Worm (Caenorhabditis elegans): ENCODE measurements around the gene C03G6.21.
"Not testable (repeated sequence)": the region's sequence is repeated elsewhere in the genome, so short reads cannot be mapped to it uniquely, and the experiment has no call there.

Gene C03G6.21

DNA sequence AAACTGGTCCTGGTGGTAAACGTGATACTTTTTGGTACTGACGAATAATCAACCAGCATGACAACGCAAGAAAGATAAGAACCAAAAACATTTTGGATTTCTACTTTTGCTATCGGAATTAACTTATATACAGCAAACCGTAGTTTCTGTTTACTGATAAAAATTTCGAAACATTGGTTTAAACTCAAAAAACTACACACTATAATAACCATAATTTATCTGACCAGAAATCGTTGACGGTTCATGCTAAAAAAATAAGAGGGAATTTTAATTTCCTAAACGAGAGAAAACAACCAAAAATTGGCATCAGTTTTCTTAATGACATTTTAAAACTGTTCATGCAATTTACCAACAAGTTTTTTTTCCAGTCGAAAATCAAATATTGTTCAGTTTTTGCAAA, 5.1 kb upstream of the C03G6.21 start, which contains the start of gene cyp-35A1:
TSS of gene cyp-35A1 (minus strand) at position 101 of the 400 bp plus-strand sequence.
- TF ChIP-seq unc-62 (GFP tag; optimal IDR thresholded peaks at IDR 0.05): no peak

DNA sequence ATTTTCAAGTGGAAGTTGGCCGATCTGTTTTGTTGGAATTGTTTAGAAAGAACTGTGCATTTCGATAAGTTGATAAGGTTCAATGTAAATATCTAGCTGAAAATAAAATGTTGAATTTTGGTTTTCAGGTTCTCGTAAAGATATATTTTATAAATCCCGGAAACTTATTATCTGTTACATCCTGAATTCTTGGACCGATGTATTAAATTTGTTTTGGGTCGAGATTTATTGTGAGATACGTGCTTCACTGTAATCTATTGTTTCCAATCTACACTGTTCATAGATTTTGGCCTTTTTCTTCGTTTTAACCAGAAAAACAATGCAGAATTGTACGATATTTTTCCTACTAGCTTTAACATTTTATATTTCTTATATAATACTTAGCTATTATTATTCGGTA, 548 bp upstream of the C03G6.21 start, which contains the start of gene C03G6.6:
TSS of gene C03G6.6 (plus strand) at position 301 of the 400 bp plus-strand sequence.
- TF ChIP-seq unc-62 (GFP tag; optimal IDR thresholded peaks at IDR 0.05): no peak

DNA sequence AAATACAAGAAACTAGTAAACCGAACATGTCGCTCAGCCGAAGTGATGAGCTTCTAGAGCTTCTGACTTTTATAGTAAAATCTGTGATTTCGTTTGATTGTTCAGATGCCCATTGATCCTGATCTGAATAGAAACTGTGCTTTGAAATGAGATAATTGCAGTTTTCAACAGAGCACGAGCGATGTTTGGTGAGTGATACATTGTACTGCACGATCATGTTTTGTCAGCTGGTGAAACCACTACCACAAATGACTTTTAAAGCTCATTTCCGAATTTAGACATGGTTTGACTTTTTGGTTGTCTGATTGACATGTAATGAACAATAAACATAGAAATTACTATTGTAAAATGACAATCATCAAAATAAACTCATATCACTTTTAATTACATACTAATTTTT, 1.1 kb downstream of the C03G6.21 start, which contains the start of gene tag-293:
TSS of gene tag-293 (minus strand) at position 101 of the 400 bp plus-strand sequence.
- no peak for TF ChIP-seq unc-62 (GFP tag; optimal IDR thresholded peaks at IDR 0.05)

DNA sequence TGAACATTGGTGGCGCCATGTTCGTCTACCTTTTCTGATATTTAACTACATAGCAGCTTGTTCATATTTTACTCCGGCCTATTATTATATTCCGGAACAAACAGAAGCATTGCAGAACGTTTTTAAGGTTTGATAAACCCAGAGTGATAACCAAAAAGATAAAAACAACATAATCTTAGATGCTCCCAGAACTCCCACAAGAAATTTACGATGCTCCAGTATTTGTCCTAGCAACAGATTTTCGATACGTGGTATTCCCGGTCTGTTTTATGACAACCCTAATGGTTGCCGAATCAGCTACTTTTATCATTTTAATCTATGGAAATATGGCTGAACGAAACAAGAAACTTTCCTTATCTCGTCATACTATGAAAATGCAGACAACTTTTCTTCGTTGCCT, 3.0 kb downstream of the C03G6.21 start:
- TF ChIP-seq unc-62 (GFP tag; optimal IDR thresholded peaks at IDR 0.05): no peak

DNA sequence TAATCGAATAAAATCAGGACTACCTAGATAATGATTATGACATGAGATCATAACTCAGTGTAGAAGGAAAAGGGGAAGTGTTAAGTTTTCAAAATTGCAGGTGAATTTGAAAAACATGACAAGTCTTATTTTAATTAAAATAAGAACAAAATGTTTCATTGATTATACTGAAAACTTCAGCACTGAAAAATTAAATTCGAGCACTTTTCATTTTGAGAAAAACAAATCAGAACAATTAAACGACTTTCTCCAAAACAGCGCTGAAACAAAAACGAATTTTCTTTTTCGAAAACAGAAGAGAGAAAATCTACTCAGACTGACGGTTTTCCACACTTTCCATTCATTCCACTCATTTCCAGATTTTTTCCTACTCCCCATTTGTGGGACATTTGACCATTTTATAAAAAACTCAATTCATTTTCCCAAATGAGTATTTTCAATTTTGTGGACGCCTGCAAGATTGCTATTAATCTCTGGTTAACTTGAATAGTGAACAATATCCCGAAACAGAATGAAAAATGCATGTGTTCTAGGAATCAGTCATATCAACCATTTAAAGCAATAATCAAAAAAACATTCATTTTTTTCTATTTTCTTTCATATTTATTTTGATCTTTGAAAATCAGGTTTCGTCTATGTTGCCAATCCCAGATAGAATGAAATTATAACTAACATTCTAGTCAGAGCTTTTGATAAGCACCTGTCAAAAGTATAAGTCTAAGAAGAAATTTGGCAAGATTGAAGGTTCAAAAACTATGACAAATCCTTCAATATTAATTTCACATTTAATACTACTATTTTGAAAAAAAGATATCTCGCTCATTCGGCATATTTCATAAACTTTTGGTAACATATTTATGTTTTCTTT, 4.2 kb downstream of the C03G6.21 start, which contains the start of the genes srh-231 and srh-275:
TSS of gene srh-231 (minus strand) at position 51 of the 868 bp plus-strand sequence.
TSS of gene srh-275 (plus strand) at position 818 of the 868 bp plus-strand sequence.
- TF ChIP-seq unc-62 (GFP tag; optimal IDR thresholded peaks at IDR 0.05): no peak

DNA sequence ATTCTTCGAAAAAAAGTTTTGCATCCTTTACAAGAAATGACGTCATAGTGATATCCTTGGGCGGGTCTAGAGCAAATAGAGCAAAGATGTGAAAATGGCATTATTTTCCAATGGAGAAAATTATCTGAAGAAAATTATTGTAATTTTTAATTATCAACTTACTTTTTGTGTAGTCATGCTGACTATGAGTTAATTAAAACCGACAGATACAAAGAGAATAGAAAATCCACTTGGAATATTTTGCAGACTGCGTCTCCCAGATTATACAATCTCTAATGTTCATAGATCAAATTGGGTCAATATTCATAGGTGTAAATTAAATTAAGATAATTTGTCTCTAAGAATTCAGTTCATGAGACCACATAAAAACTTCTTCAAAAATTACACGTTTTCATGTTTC, 7.0 kb downstream of the C03G6.21 start, which contains the start of gene nhr-149:
TSS of gene nhr-149 (minus strand) at position 101 of the 400 bp plus-strand sequence.
- no peak for TF ChIP-seq unc-62 (GFP tag; optimal IDR thresholded peaks at IDR 0.05)

DNA sequence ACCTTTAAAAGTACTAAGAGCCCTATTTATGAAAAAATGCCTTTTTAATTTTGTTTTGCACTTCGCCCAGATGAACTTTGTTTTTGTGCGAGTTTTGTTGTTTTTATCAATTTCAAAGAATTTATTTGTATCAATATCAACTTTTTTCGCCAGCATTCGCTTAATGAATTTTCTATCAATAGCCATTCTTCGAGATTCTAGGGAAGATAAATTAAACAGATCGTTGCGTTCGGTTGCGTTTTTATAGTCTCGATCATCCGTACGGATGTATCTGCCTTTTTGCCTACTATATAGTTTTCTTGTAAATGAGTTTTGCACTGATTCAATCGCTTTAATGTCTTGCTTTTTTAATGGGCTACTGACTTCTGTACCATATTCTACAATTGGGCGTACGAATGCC, 11.1 kb downstream of the C03G6.21 start, which contains the start of gene nhr-147:
TSS of gene nhr-147 (plus strand) at position 301 of the 400 bp plus-strand sequence.
- not testable (repeated sequence) for TF ChIP-seq unc-62 (GFP tag; optimal IDR thresholded peaks at IDR 0.05)

DNA sequence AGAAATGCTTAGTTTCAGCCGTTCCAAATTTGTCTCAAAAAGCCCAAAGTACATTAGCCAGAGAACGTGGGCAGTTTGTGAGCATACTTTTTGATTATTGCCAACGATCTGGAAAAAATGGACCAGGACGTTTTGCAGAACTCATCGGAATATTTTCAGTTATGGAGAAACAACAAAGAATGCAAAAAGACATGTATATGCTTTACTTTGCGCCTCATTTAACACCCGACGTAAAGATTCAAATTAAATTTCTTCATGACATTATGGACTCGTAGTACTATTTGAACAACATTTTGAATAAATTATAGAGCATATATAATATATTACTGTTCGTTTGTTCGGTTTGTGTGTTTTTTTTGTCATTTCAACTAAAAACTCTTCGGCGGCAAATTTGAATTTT, 13.1 kb downstream of the C03G6.21 start, which contains the start of gene srh-244:
TSS of gene srh-244 (plus strand) at position 301 of the 400 bp plus-strand sequence.
- no peak for TF ChIP-seq unc-62 (GFP tag; optimal IDR thresholded peaks at IDR 0.05)

DNA sequence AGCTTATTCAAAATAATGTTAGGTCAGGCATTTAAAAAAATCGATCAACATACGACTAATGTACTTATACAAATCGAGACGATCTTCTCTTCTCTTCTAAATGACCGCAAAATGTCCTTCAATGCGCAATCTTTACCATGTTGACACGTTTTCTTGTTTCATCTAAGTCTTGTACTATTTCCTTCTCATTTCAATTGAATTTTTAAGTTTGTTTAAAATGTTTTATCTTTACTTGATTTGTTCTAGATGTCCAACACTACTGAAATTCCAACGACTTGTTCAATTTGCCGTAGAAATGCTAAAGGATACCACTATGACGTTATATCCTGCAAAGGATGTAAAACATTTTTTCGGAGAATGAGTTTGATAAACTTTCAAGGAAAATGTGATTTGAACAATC, 14.6 kb downstream of the C03G6.21 start, which contains the start of the genes nhr-263 and nhr-148:
TSS of gene nhr-263 (minus strand) at position 101 of the 400 bp plus-strand sequence.
TSS of gene nhr-148 (plus strand) at position 215 of the 400 bp plus-strand sequence.
- TF ChIP-seq unc-62 (GFP tag; optimal IDR thresholded peaks at IDR 0.05): no peak

DNA sequence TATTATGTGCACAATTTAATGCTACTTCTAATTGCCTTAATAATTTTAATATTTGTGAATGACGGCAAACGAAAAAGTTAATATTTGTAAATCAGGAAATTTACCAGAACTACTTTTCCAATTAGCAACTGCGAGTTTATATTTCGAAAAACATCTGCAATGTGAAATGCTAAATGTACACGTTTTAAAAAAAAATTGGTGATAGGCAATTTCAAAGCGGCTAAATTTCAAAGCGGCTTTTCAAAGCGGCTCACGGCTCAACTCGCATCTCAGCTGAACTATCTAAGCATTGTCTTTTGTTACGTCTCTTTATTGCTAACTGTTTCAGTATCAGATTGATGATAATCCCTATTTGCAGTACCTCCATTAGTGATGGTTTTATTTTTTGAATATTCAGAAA, 16.8 kb downstream of the C03G6.21 start, which contains the start of gene srh-187:
TSS of gene srh-187 (minus strand) at position 101 of the 400 bp plus-strand sequence.
- TF ChIP-seq unc-62 (GFP tag; optimal IDR thresholded peaks at IDR 0.05): no peak

DNA sequence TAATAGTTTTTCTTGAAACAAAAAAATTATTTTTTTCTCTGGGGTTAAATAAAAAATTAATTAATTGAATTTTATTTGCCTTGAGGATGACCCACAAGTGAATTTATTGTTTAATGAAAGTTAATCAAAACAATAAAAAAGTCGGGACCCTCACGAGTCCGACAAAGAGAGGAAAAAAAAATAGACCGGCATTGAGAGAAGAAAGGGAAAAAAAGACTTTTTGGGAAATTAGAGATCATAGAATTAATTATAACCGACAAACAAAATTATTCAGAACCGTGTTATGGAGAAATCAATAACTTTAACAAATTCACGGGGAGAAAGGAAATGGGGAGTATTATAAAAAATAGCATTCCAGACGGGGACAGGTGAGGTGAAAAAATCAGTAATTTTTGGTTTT, 19.4 kb downstream of the C03G6.21 start, which contains the start of gene F10G2.7:
TSS of gene F10G2.7 (minus strand) at position 101 of the 400 bp plus-strand sequence.
- TF ChIP-seq unc-62 (GFP tag; optimal IDR thresholded peaks at IDR 0.05): not testable (repeated sequence)

DNA sequence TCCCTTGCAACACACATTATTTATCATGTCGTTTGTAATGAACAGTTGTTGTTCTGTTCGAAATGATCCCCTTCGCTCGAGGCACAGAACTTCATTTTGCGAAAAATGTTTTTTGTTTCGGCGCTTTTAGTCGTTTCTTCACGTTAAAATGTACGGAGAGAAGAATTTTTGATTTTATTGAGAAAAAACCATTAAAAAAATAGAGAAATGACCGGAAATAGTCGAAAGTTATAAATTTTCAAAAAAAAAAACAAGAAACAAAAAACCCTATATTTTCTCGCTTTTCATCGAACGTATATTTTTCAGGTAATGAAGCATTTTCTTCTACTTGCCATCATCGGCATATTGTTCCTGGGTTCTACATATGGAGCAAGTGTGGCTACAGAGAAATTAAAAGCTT, 24.3 kb downstream of the C03G6.21 start, which contains the start of gene F10G2.1:
TSS of gene F10G2.1 (plus strand) at position 301 of the 400 bp plus-strand sequence.
- no peak for TF ChIP-seq unc-62 (GFP tag; optimal IDR thresholded peaks at IDR 0.05)

DNA sequence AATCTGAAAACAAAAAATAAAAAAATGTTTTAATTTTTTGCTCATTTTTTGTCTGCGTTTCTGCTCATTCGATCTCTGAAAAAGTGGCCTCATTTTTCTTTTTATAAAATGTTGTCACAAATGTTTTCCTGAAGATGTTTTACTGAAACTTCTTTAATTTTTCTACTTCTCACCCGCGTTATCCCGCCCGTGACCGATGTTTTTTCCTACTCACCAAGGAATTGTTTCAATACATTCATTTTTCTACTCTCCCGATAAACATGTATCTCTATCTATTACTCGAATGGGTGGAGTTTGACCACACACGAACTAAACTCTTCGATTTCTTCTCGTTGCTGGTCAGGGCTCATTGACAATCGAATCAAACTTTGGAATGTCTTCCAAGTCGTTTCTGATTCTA, 25.7 kb downstream of the C03G6.21 start, which contains the start of gene F10G2.2:
TSS of gene F10G2.2 (plus strand) at position 301 of the 400 bp plus-strand sequence.
- no peak for TF ChIP-seq unc-62 (GFP tag; optimal IDR thresholded peaks at IDR 0.05)

DNA sequence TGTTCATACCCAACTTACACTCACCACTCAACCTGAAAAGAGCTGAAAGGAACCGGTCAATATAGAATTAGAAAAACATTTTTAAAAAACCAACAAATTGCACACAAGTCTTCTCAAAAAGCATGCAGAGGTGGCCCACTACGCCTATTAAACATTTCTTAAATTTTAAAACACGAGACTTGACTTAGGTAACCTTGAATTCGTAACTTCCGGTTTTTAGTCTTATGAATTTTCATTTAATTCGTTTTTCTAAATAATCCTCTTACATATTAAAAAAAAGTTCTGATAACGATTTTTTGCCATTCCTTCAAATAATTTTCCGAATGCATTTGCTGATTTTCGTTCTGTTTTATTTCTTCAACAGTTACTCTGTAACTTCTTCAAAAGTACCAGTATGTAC, 28.5 kb downstream of the C03G6.21 start, which contains the start of gene clec-7:
TSS of gene clec-7 (plus strand) at position 301 of the 400 bp plus-strand sequence.
- TF ChIP-seq unc-62 (GFP tag; optimal IDR thresholded peaks at IDR 0.05): no peak

DNA sequence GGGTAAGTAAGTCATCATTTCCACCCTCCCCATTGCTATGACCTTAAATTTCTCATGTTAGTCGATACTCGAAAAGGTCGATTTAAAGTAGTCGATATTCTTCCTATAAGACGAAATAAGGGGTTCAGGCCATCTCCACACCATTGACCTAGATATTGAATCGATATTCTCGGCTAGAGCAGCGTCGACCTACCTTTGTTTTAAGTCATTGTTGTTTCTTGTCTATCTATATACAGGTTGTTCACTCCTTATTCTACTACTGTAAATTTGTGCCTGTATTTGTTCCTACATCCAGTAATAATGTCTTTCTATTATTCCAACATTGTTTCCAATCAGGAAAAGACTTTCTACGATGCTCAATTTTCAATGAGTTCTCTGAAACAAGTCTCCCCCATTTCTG, 29.7 kb downstream of the C03G6.21 start, which contains the start of gene F10G2.4:
TSS of gene F10G2.4 (plus strand) at position 301 of the 400 bp plus-strand sequence.
- no peak for TF ChIP-seq unc-62 (GFP tag; optimal IDR thresholded peaks at IDR 0.05)

DNA sequence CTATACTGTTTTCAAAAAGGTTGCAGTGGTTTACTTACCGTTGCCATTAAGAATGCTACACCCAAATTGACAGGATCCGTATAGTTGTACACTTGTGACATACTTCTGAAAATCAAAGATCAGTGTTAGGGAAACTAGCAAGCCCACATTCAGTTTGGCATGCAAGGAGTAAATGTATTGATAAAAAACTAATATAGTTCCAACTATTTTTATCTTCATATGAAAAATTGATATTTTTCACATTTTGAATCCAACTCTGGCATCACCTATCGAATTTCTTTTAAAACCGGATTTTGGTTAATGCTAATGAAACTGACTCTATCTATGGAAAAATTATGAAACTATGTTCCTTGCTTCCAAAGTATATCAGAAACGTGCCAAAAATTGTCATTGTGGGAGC, 31.3 kb downstream of the C03G6.21 start, which contains the start of gene srx-92:
TSS of gene srx-92 (minus strand) at position 101 of the 400 bp plus-strand sequence.
- TF ChIP-seq unc-62 (GFP tag; optimal IDR thresholded peaks at IDR 0.05): no peak

Measured in whole organism, dauer.